Fruit fly (Drosophila melanogaster) whole organism: ENCODE results near the gene CG42835.
A peak's percentile ranks its signal among the peaks of the same experiment; 100 is the strongest.

ENCODE experiments used
- CG8478 ChIP-seq: fragments of >200 bp; optimal IDR thresholded peaks from 2 replicates; lab custom pipeline; 2018; ENCODE audit warnings: inconsistent platforms
- Dll ChIP-seq: fragments of >200 bp; optimal IDR thresholded peaks from 2 replicates; lab custom pipeline; 2017
- EcR ChIP-seq, 2 experiments: fragments of >200 bp; optimal IDR thresholded peaks; 2 replicates each; lab custom pipeline; 2017; ENCODE audit warnings: missing biosample characterization in 2 of 2, missing genetic modification characterization in 2 of 2, missing genetic modification reagents in 2 of 2
- pan ChIP-seq: fragments of >200 bp; optimal IDR thresholded peaks from 2 replicates; lab custom pipeline; 2017
- psq ChIP-seq: fragments of >200 bp; optimal IDR thresholded peaks from 2 replicates; lab custom pipeline; 2017
- usp ChIP-seq: fragments of >200 bp; optimal IDR thresholded peaks from 2 replicates; lab custom pipeline; 2017; ENCODE audit warnings: missing biosample characterization, missing genetic modification characterization, mixed read lengths

The CG42835 gene

DNA sequence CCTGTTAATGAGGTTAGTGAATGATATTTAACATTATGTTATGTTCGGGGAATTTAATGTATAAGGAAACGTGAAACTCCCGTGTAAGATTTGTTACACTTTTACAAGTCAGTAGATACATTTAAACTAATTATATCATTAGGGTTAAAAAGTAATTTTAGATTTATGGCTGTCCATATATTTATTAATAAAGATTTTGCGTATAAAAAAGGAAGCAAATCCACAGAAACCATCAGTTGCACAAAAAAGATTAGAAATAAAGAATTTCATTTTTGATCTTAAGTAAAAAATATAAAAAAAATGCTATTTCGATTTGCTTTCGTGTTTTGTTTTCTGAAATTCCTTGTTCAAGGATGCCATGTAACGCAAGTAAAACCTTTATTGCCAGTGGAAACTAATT is at the start of gene CG42835:
CG42835 (plus strand) TSS at position 301 of the 400 bp plus-strand sequence.
- no peak for TF ChIP-seq usp (GFP tag; lab: Kevin White, UChicago)
- no peak for TF ChIP-seq CG8478 (lab: Kevin White, UChicago)
- TF ChIP-seq psq (lab: Kevin White, UChicago) = no peak
- TF ChIP-seq pan (lab: Kevin White, UChicago) = no peak
- TF ChIP-seq Dll (lab: Kevin White, UChicago) = no peak
- no peak for TF ChIP-seq EcR (GFP tag; optimal IDR thresholded peaks at IDR 0.05; lab: Kevin White, UChicago)

DNA sequence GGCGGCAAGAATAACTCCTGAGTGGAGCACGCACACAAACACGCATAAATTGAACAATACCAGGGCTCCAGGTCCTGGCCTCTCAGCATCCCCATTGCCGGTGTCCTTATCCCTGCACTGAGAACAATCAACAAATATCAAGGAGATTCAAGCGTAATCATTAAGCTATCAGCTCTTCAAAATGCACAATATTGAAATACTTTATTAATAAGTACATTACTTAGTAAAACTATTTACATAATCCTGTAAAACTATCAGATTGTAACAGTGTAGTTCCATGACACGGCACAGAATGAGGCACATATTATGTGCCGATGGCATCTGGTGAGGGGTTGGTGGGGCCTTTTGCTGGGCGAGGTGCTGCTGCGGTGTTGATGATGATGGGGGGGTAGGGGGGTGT is 49.3 kb upstream of the CG42835 start:
- TF ChIP-seq psq (lab: Kevin White, UChicago) = no peak
- TF ChIP-seq Dll (lab: Kevin White, UChicago) = no peak
- no peak for TF ChIP-seq usp (GFP tag; lab: Kevin White, UChicago)
- no peak for TF ChIP-seq EcR (GFP tag; optimal IDR thresholded peaks at IDR 0.05; lab: Kevin White, UChicago)
- TF ChIP-seq CG8478 (lab: Kevin White, UChicago) = no peak
- no peak for TF ChIP-seq pan (lab: Kevin White, UChicago)

DNA sequence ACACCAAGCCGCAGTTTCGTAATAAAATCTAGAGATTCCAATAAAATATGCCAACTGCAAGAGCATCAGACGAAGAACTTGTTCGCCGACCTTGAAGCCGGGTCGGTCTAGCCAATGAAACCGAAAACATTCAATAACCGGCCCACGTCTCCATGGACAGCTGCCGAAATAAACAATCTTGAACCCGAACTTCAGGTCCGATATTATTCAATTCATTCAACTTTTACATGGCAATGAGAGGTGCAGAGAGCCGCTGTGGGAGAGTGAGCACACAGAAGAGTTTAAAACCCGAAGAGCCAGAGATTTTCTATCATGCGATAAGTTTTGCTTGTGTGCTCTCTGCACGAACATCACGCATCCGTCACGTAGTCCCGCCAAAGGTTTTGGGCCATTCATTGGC is 42.9 kb upstream of the CG42835 start:
- TF ChIP-seq EcR (GFP tag; optimal IDR thresholded peaks at IDR 0.05; lab: Kevin White, UChicago) = peak in 1 of 2 experiments; percentile 38
- TF ChIP-seq CG8478 (lab: Kevin White, UChicago) = no peak

DNA sequence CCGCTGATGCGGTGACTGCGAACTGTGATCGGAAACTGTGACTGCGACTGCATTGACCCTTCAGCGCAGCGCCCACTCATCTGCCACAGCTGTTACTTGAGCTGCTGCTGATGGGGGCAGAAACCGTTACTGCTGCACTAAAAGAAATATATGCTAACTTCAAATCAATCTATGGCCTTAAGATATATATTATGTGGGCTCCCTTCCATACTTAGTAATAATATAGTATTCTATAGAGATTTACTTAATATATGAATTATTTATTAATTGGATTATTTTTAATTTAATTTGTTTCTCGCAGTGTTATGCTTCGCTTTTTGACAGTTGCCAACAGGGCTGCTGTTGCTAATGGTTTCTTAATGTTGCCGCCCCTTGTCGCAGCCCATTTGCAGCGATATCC is 41.4 kb upstream of the CG42835 start:
- TF ChIP-seq EcR (GFP tag; optimal IDR thresholded peaks at IDR 0.05; lab: Kevin White, UChicago) (no peak), usp (GFP tag; lab: Kevin White, UChicago) (no peak), psq (lab: Kevin White, UChicago) (no peak), pan (lab: Kevin White, UChicago) (no peak), CG8478 (lab: Kevin White, UChicago) (no peak), Dll (lab: Kevin White, UChicago) (no peak)

DNA sequence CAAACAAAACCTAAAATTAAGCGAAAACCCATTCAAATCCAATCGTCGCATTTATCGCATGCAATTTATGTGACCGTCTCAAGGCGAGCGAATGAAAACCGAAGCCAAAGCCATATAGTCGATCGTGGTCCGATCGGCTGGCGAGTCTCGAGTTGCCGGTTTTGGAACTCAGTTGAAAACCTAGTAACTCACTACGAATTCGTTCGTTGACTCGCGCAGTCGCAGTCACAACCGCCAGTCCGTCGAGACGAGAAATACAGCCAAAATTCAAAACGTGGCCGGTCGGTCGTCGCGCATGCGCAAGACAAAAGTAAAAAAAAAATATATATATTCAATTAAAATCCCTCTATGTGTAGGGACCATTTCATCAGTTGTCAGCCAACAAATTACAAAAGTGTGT is 40.7 kb upstream of the CG42835 start, which contains the start of gene lute:
lute (plus strand) TSS at position 203 of the 400 bp plus-strand sequence.
- no peak for TF ChIP-seq CG8478 (lab: Kevin White, UChicago)
- no peak for TF ChIP-seq psq (lab: Kevin White, UChicago)
- no peak for TF ChIP-seq pan (lab: Kevin White, UChicago)
- no peak for TF ChIP-seq EcR (GFP tag; optimal IDR thresholded peaks at IDR 0.05; lab: Kevin White, UChicago)
- TF ChIP-seq Dll (lab: Kevin White, UChicago) = no peak
- TF ChIP-seq usp (GFP tag; lab: Kevin White, UChicago) = no peak

- no peak for TF ChIP-seq usp (GFP tag; lab: Kevin White, UChicago)
- no peak for TF ChIP-seq psq (lab: Kevin White, UChicago)
- no peak for TF ChIP-seq Dll (lab: Kevin White, UChicago)
- TF ChIP-seq EcR (GFP tag; optimal IDR thresholded peaks at IDR 0.05; lab: Kevin White, UChicago) = no peak
- TF ChIP-seq CG8478 (lab: Kevin White, UChicago) = no peak
- no peak for TF ChIP-seq pan (lab: Kevin White, UChicago)
Measured at dm6 chr3R:17381916-17382315, 38.5 kb upstream of the CG42835 start.

- no peak for TF ChIP-seq psq (lab: Kevin White, UChicago)
- TF ChIP-seq CG8478 (lab: Kevin White, UChicago) = no peak
- TF ChIP-seq EcR (GFP tag; optimal IDR thresholded peaks at IDR 0.05; lab: Kevin White, UChicago) = no peak
- TF ChIP-seq usp (GFP tag; lab: Kevin White, UChicago) = no peak
- no peak for TF ChIP-seq pan (lab: Kevin White, UChicago)
- TF ChIP-seq Dll (lab: Kevin White, UChicago) = no peak
Measured at dm6 chr3R:17385329-17386019, 35.0 kb upstream of the CG42835 start.

dm6 chr3R:17386168-17386819 is 34.1 kb upstream of the CG42835 start:
- no peak for TF ChIP-seq Dll (lab: Kevin White, UChicago)
- no peak for TF ChIP-seq psq (lab: Kevin White, UChicago)
- TF ChIP-seq EcR (GFP tag; optimal IDR thresholded peaks at IDR 0.05; lab: Kevin White, UChicago) = no peak
- TF ChIP-seq pan (lab: Kevin White, UChicago) = no peak
- no peak for TF ChIP-seq usp (GFP tag; lab: Kevin White, UChicago)
- no peak for TF ChIP-seq CG8478 (lab: Kevin White, UChicago)

- TF ChIP-seq pan (lab: Kevin White, UChicago) (no peak), CG8478 (lab: Kevin White, UChicago) (no peak), EcR (GFP tag; optimal IDR thresholded peaks at IDR 0.05; lab: Kevin White, UChicago) (no peak), usp (GFP tag; lab: Kevin White, UChicago) (no peak), psq (lab: Kevin White, UChicago) (no peak), Dll (lab: Kevin White, UChicago) (no peak)
Measured at dm6 chr3R:17391313-17391845, 29.1 kb upstream of the CG42835 start, which contains the start of the genes Brf and sds22. Brf (minus strand) TSS chr3R:17391337. sds22 (plus strand) TSS chr3R:17391594.

DNA sequence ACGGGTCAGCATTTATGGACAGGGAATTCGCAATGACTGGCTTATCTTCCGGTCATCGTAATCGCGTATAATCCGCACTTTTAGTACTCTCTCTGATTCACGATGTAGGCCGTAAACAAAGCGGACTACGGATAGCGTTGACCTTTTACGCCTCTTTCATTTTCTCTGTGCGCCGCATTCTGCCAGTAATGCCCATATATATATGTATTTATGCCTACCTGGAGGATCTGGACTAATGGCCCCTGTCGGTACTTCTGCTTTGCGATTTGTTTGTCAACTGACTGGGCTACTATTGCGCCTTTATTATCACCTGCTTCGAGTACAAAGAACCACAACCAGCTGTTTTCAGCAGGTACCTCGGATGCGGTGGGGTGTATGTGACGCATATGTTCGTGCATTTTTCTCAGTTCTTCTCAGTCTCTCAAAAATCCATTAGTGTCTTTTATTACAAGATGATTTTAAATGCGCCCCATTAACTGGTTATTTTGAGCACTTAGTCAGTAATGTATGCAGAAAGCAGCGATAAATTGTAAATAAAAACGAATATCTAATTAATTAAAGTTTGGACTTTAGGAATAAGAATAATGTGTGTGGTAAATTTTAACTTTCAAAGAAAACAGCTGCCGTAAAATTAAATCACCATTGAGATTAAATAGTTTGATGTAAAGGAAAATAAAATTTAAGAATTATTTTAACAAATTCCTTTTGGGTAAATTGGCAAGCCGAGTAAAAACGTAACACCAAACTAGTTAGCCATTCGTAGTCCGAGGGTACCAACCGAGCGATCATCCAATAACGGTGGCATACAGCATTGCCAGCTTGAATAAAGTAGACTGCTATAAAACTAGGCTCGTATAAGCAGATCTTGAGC is 25.9 kb upstream of the CG42835 start, which contains the start of gene CREG:
CREG (minus strand) TSS at position 323 of the 871 bp plus-strand sequence.
- TF ChIP-seq pan (lab: Kevin White, UChicago) = peak; percentile 93
- no peak for TF ChIP-seq EcR (GFP tag; optimal IDR thresholded peaks at IDR 0.05; lab: Kevin White, UChicago)
- TF ChIP-seq CG8478 (lab: Kevin White, UChicago) = no peak
